Worm (Caenorhabditis elegans): Measurements from ENCODE around the gene txt-6.

txt-6 gene

ce11 chrV:4651480-4651879, 44.8 kb upstream of the txt-6 start:
- TF ChIP-seq dpl-1 (GFP tag; optimal IDR thresholded peaks at IDR 0.05) (peak; percentile 3), unc-130 (GFP tag; optimal IDR thresholded peaks at IDR 0.05) (no peak), unc-62 (GFP tag; optimal IDR thresholded peaks at IDR 0.05 in 1 of 2) (peak in 1 of 2 experiments; percentile 5), unc-62 (tag; optimal IDR thresholded peaks at IDR 0.05) (no peak), aha-1 (tag) (peak; percentile 35), spr-1 (tag; optimal IDR thresholded peaks at IDR 0.05) (peak; percentile 54), hlh-11 (tag; optimal IDR thresholded peaks at IDR 0.05) (peak; percentile 58), mxl-3 (GFP tag; optimal IDR thresholded peaks at IDR 0.05) (peak; percentile 70), nhr-42 (GFP tag; IDR thresholded peaks at IDR 0.05) (no peak), fos-1 (tag; optimal IDR thresholded peaks at IDR 0.05) (no peak), nhr-28 (tag; optimal IDR thresholded peaks at IDR 0.05) (peak; percentile 61), nhr-48 (tag; optimal IDR thresholded peaks at IDR 0.05) (peak; percentile 68), dmd-6 (GFP tag; IDR thresholded peaks at IDR 0.05) (0 out of 2 replicates have a peak, but pooled peaks have one; percentile 12), spr-3 (GFP tag; optimal IDR thresholded peaks at IDR 0.05) (peak; percentile 21), jun-1 (tag; optimal IDR thresholded peaks at IDR 0.05) (no peak)

ce11 chrV:4649649-4650384, 43.1 kb upstream of the txt-6 start:
- TF ChIP-seq egl-43 (GFP tag; IDR thresholded peaks at IDR 0.05) (peak; percentile 40; the same call in 1 of the 2 replicates), unc-130 (GFP tag; optimal IDR thresholded peaks at IDR 0.05) (no peak), snpc-4 (tag; optimal IDR thresholded peaks at IDR 0.05) (no peak), ceh-20 (GFP tag; IDR thresholded peaks at IDR 0.05) (no peak), snpc-1.2 (GFP tag; IDR thresholded peaks at IDR 0.05) (no peak), aha-1 (tag) (peak; percentile 50), R02D3.7 (tag; optimal IDR thresholded peaks at IDR 0.05) (no peak), dve-1 (tag; optimal IDR thresholded peaks at IDR 0.05; ENCODE audit: insufficient read depth) (no peak), sdz-12 (GFP tag; optimal IDR thresholded peaks at IDR 0.05) (no peak), set-16 (GFP tag; IDR thresholded peaks at IDR 0.05) (peak; percentile 56), dmd-8 (GFP tag; IDR thresholded peaks at IDR 0.05) (no peak)

ce11 chrV:4648527-4648926, 41.8 kb upstream of the txt-6 start, which contains the start of gene F41F3.8:
TSS of gene F41F3.8 (plus strand) at chrV:4648827.
- TF ChIP-seq duxl-1 (tag; optimal IDR thresholded peaks at IDR 0.05; ENCODE audit: poor library complexity): no peak
- no peak for TF ChIP-seq nhr-237 (tag; optimal IDR thresholded peaks at IDR 0.05)
- TF ChIP-seq Y48G9A.11 (GFP tag; IDR thresholded peaks at IDR 0.05): no peak
- TF ChIP-seq lsy-2 (tag; optimal IDR thresholded peaks at IDR 0.05): no peak
- TF ChIP-seq fkh-10 (GFP tag; optimal IDR thresholded peaks at IDR 0.05): no peak
- TF ChIP-seq mxl-3 (GFP tag; optimal IDR thresholded peaks at IDR 0.05): peak; percentile 33
- TF ChIP-seq madf-5 (GFP tag; IDR thresholded peaks at IDR 0.05): no peak
- TF ChIP-seq ceh-28 (tag; optimal IDR thresholded peaks at IDR 0.05): no peak
- TF ChIP-seq ceh-44 (GFP tag; IDR thresholded peaks at IDR 0.05): no peak

- TF ChIP-seq ZK337.2 (GFP tag; IDR thresholded peaks at IDR 0.05): no peak
- peak; percentile 10 for TF ChIP-seq spr-3 (GFP tag; optimal IDR thresholded peaks at IDR 0.05)
- no peak for TF ChIP-seq Y48G9A.11 (GFP tag; IDR thresholded peaks at IDR 0.05)
- no peak for TF ChIP-seq ctbp-1 (GFP tag; IDR thresholded peaks at IDR 0.05)
- 0 out of 2 replicates have a peak, but pooled peaks have one; percentile 51 for TF ChIP-seq lim-7 (GFP tag; IDR thresholded peaks at IDR 0.05)
- TF ChIP-seq lir-3 (tag; optimal IDR thresholded peaks at IDR 0.05): no peak
- 0 out of 2 replicates have a peak, but pooled peaks have one; percentile 38 for TF ChIP-seq F26F4.8 (GFP tag; conservative IDR thresholded peaks at IDR 0.05)
- TF ChIP-seq ceh-82 (tag; optimal IDR thresholded peaks at IDR 0.05): no peak
- TF ChIP-seq egl-43 (GFP tag; IDR thresholded peaks at IDR 0.05): peak; percentile 82
- TF ChIP-seq zag-1 (tag; optimal IDR thresholded peaks at IDR 0.05): no peak
- no peak for TF ChIP-seq daf-19 (GFP tag; conservative IDR thresholded peaks at IDR 0.05)
- TF ChIP-seq ceh-62 (tag; optimal IDR thresholded peaks at IDR 0.05): no peak
- TF ChIP-seq pha-4 (GFP tag; IDR thresholded peaks at IDR 0.05): peak; percentile 38; the same call in 1 of the 2 replicates
- no peak for TF ChIP-seq pha-4 (tag; optimal IDR thresholded peaks at IDR 0.05)
- TF ChIP-seq gei-8 (GFP tag; optimal IDR thresholded peaks at IDR 0.05): no peak
- no peak for TF ChIP-seq F10B5.3 (tag; optimal IDR thresholded peaks at IDR 0.05)
- no peak for TF ChIP-seq lin-15B (tag; optimal IDR thresholded peaks at IDR 0.05)
- TF ChIP-seq nhr-28 (tag; optimal IDR thresholded peaks at IDR 0.05): no peak
- TF ChIP-seq nhr-77 (tag; optimal IDR thresholded peaks at IDR 0.05): no peak
Observed at ce11 chrV:4647857-4648256, 41.1 kb upstream of the txt-6 start, which contains the start of gene F41F3.3. TSS of gene F41F3.3 (minus strand) at chrV:4648239.

Data from whole organism, L4 larva.